Worm (Caenorhabditis elegans) whole organism, L4 larva: ENCODE measurements around the gene nspc-17.

Source experiments
- ZK337.2 ChIP-seq: fragments of 200-800 bp; sonication (Bioruptor generic); IDR thresholded peaks from 2 replicates; pipeline ENCODE4 v1.3.6; 2022; ENCODE audit warnings: missing genetic modification reagents, missing genetic modification characterization, missing compliant biosample characterization
- ama-1 ChIP-seq: fragments of 150-350 bp; optimal IDR thresholded peaks from 2 replicates; lab custom pipeline; 2014; ENCODE audit warnings: inconsistent platforms, mixed read lengths
- attf-4 ChIP-seq: sonication (generic microtip); optimal IDR thresholded peaks from 3 replicates; lab custom pipeline; 2017; ENCODE audit warnings: missing biosample characterization, missing genetic modification characterization
- ceh-20 ChIP-seq: fragments of 200-800 bp; sonication (Bioruptor generic); IDR thresholded peaks from 2 replicates; pipeline ENCODE4 v1.3.6; 2022; ENCODE audit warnings: missing genetic modification reagents, missing genetic modification characterization, missing compliant biosample characterization
- fos-1 ChIP-seq: fragments of 150-350 bp; optimal IDR thresholded peaks from 2 replicates; lab custom pipeline; 2014; ENCODE audit warnings: missing biosample characterization, missing genetic modification characterization
- lin-39 ChIP-seq: fragments of 150-350 bp; optimal IDR thresholded peaks from 2 replicates; lab custom pipeline; 2014; ENCODE audit warnings: missing biosample characterization, missing genetic modification reagents, missing genetic modification characterization
- nhr-48 ChIP-seq: sonication (generic microtip); optimal IDR thresholded peaks from 2 replicates; lab custom pipeline; 2016; ENCODE audit warnings: mild to moderate bottlenecking, missing genetic modification characterization, missing compliant biosample characterization
- pha-4 ChIP-seq, 2 experiments: fragments of 150-350 bp in 1 of 2; fragments of 200-800 bp in 1 of 2; sonication (Bioruptor generic) in 1 of 2; IDR thresholded peaks in 1 of 2; optimal IDR thresholded peaks in 1 of 2; 2 replicates each; pipeline versions ENCODE4 v1.3.6 to Lab custom; 2014 to 2022; ENCODE audit warnings: missing genetic modification characterization in 2 of 2, missing genetic modification reagents in 2 of 2, missing biosample characterization in 1 of 2, missing compliant biosample characterization in 1 of 2
- set-16 ChIP-seq: fragments of 200-800 bp; sonication (Bioruptor generic); IDR thresholded peaks from 2 replicates; pipeline ENCODE4 v1.3.6; 2022; ENCODE audit warnings: missing genetic modification reagents, missing genetic modification characterization, missing compliant biosample characterization
- unc-39 ChIP-seq: sonication (generic microtip); optimal IDR thresholded peaks from 2 replicates; lab custom pipeline; 2017; ENCODE audit warnings: missing biosample characterization, missing genetic modification characterization
- vab-7 ChIP-seq: fragments of 200-800 bp; sonication (Bioruptor generic); IDR thresholded peaks from 2 replicates; pipeline ENCODE4 v1.3.6; 2022; ENCODE audit warnings: missing genetic modification reagents, missing genetic modification characterization, missing compliant biosample characterization
- zag-1 ChIP-seq: fragments of 150-350 bp; optimal IDR thresholded peaks from 2 replicates; lab custom pipeline; 2014; ENCODE audit warnings: missing biosample characterization, missing genetic modification characterization
- zfp-3 ChIP-seq: fragments of 200-800 bp; sonication (Bioruptor generic); conservative IDR thresholded peaks from 2 replicates; pipeline ENCODE4 v1.3.6; 2022; ENCODE audit warnings: missing genetic modification reagents, missing genetic modification characterization, missing compliant biosample characterization
- zip-2 ChIP-seq: fragments of 150-350 bp; optimal IDR thresholded peaks from 2 replicates; lab custom pipeline; 2014; ENCODE audit warnings: missing biosample characterization, missing genetic modification characterization

DNA sequence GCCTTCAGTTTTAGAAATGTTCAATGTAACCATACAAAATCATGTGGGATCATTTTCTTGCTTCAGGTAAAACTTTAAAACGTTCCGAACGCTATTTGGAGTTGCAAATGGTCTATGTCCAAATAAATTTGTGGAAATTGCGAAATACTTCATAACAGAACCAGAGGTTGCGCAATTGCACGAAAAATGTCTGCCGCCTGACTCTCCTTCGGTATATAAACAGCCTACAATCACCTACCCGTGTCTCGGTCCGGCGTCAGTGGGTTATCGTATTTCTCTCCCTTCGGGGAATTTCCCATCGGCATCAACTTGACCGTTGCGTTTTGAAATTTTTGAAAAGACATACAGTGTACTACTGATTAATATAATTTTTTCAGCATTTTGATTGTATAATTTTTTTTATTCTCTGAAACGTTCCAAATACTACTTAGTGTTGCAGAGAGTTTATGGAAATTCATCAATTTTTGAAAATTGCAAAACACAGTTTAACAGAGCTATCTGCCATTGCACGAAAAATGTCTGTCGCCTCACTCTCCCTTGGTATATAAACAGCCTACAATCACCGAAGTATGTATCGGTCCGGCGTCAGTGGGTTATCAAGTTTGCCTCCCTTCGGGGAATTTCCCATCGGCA lies 48.2 kb downstream of the nspc-17 start:
- TF ChIP-seq unc-39 (tag; lab: Kevin White, UChicago): no peak
- no peak for TF ChIP-seq attf-4 (tag; lab: Kevin White, UChicago)
- TF ChIP-seq zfp-3 (GFP tag; lab: Robert Waterston, UW): no peak; the same call in 1 of the 2 replicates
- no peak for TF ChIP-seq lin-39 (tag; lab: Kevin White, UChicago)
- TF ChIP-seq vab-7 (GFP tag; lab: Robert Waterston, UW): no peak; the same call in 1 of the 2 replicates
- peak; percentile 100 for TF ChIP-seq zip-2
- TF ChIP-seq ZK337.2 (GFP tag; lab: Robert Waterston, UW): peak; percentile 49; the same call in 1 of the 2 replicates
- no peak for TF ChIP-seq set-16 (GFP tag; lab: Robert Waterston, UW)
- TF ChIP-seq ama-1: no peak
- TF ChIP-seq pha-4 (GFP tag; IDR thresholded peaks at IDR 0.05; lab: Robert Waterston, UW): peak; percentile 76; the same call in 1 of the 2 replicates
- TF ChIP-seq pha-4 (tag; optimal IDR thresholded peaks at IDR 0.05; lab: Kevin White, UChicago): no peak
- TF ChIP-seq zag-1 (tag; lab: Kevin White, UChicago): no peak
- TF ChIP-seq ceh-20 (GFP tag; lab: Robert Waterston, UW): no peak; the same call in 1 of the 2 replicates
- peak; percentile 47 for TF ChIP-seq nhr-48
- no peak for TF ChIP-seq fos-1 (tag; lab: Kevin White, UChicago)
